Fruit fly (Drosophila melanogaster) whole organism, embryonic: Measurements from ENCODE around the gene TyrRS.
A peak's percentile ranks its signal among the peaks of the same experiment; 100 is the strongest.

Experiments used
- ATbp ChIP-seq: fragments of 200-800 bp; sonication (Bioruptor generic); optimal IDR thresholded peaks from 2 replicates; lab custom pipeline; 2017; ENCODE audit warnings: missing biosample characterization, mild to moderate bottlenecking, missing genetic modification characterization, missing genetic modification reagents
- Abd-B ChIP-seq: fragments of 200-800 bp; sonication (Bioruptor generic); optimal IDR thresholded peaks from 2 replicates; lab custom pipeline; 2018; ENCODE audit warnings: missing biosample characterization, mild to moderate bottlenecking, missing genetic modification characterization, moderate library complexity
- Adf1 ChIP-seq: fragments of 200-800 bp; sonication (Bioruptor generic); IDR thresholded peaks from 2 replicates; pipeline ENCODE4 v1.3.6; 2022; ENCODE audit warnings: missing biosample characterization, missing genetic modification characterization
- Bgb ChIP-seq: fragments of 200-800 bp; sonication (Bioruptor generic); IDR thresholded peaks from 2 replicates; pipeline ENCODE4 v1.3.6; 2022; ENCODE audit warnings: missing biosample characterization, missing genetic modification characterization; ENCODE audit not compliant: partially characterized antibody
- CG10274 ChIP-seq: fragments of 200-800 bp; sonication (Bioruptor generic); optimal IDR thresholded peaks from 3 replicates; lab custom pipeline; 2017; ENCODE audit warnings: missing biosample characterization, mild to moderate bottlenecking, missing genetic modification characterization
- CG10366 ChIP-seq: fragments of 200-800 bp; sonication (Bioruptor generic); IDR thresholded peaks from 2 replicates; pipeline ENCODE4 v1.3.6; 2022; ENCODE audit warnings: missing biosample characterization, missing genetic modification characterization
- CG11456 ChIP-seq: fragments of 200-800 bp; sonication (Bioruptor generic); IDR thresholded peaks from 3 replicates; pipeline ENCODE4 v1.3.6; 2022; ENCODE audit warnings: missing biosample characterization, missing genetic modification characterization
- CG12155 ChIP-seq: fragments of 200-800 bp; sonication (Bioruptor generic); optimal IDR thresholded peaks from 3 replicates; lab custom pipeline; 2016; ENCODE audit warnings: missing biosample characterization, missing genetic modification characterization
- CG13894 ChIP-seq: fragments of 200-800 bp; sonication (Bioruptor generic); optimal IDR thresholded peaks from 3 replicates; lab custom pipeline; 2018; ENCODE audit warnings: missing biosample characterization, mild to moderate bottlenecking, missing genetic modification characterization, moderate library complexity
- CG1603 ChIP-seq: fragments of 200-800 bp; sonication (Bioruptor generic); optimal IDR thresholded peaks from 2 replicates; lab custom pipeline; 2019; ENCODE audit warnings: missing biosample characterization, mild to moderate bottlenecking, missing genetic modification characterization, moderate library complexity
- CG1647 ChIP-seq: fragments of 200-800 bp; sonication (Bioruptor generic); optimal IDR thresholded peaks from 3 replicates; lab custom pipeline; 2016; ENCODE audit warnings: missing biosample characterization, missing genetic modification characterization
- CG17186 ChIP-seq: fragments of 200-800 bp; sonication (Bioruptor generic); optimal IDR thresholded peaks from 3 replicates; lab custom pipeline; 2017; ENCODE audit warnings: missing biosample characterization, missing genetic modification reagents, missing genetic modification characterization
- CG17359 ChIP-seq: fragments of 200-800 bp; sonication (Bioruptor generic); optimal IDR thresholded peaks from 3 replicates; lab custom pipeline; 2018; ENCODE audit warnings: missing biosample characterization, mild to moderate bottlenecking, missing genetic modification characterization, moderate library complexity
- CG17802 ChIP-seq: fragments of 200-800 bp; sonication (Bioruptor generic); optimal IDR thresholded peaks from 2 replicates; lab custom pipeline; 2018; ENCODE audit warnings: missing biosample characterization, mild to moderate bottlenecking, missing genetic modification characterization, moderate library complexity
- CG18599 ChIP-seq: fragments of 200-800 bp; sonication (Bioruptor generic); optimal IDR thresholded peaks from 3 replicates; lab custom pipeline; 2017; ENCODE audit warnings: missing biosample characterization, missing genetic modification characterization, mild to moderate bottlenecking, moderate library complexity, missing genetic modification reagents
- CG18619 ChIP-seq: fragments of 200-800 bp; sonication (Bioruptor generic); optimal IDR thresholded peaks from 3 replicates; lab custom pipeline; 2017; ENCODE audit warnings: missing biosample characterization, mild to moderate bottlenecking, missing genetic modification characterization
- CG2889 ChIP-seq: fragments of 200-800 bp; sonication (Bioruptor generic); IDR thresholded peaks from 3 replicates; pipeline ENCODE4 v1.3.6; 2022; ENCODE audit warnings: missing biosample characterization, missing genetic modification characterization
- CG3163 ChIP-seq: fragments of 200-800 bp; sonication (Bioruptor generic); optimal IDR thresholded peaks from 3 replicates; lab custom pipeline; 2016; ENCODE audit warnings: missing biosample characterization, missing genetic modification characterization
- CG4328 ChIP-seq: fragments of 200-800 bp; sonication (Bioruptor generic); optimal IDR thresholded peaks from 3 replicates; lab custom pipeline; 2017; ENCODE audit warnings: missing biosample characterization, missing genetic modification reagents, missing genetic modification characterization
- CG6254 ChIP-seq: fragments of 200-800 bp; sonication (Bioruptor generic); optimal IDR thresholded peaks from 3 replicates; lab custom pipeline; 2017; ENCODE audit warnings: mild to moderate bottlenecking, missing biosample characterization, missing genetic modification reagents, missing genetic modification characterization
- CG6272 ChIP-seq: fragments of 200-800 bp; sonication (Bioruptor generic); IDR thresholded peaks from 2 replicates; pipeline ENCODE4 v1.3.6; 2022; ENCODE audit warnings: missing biosample characterization, missing genetic modification characterization
- CG6813 ChIP-seq: fragments of 200-800 bp; sonication (Bioruptor generic); optimal IDR thresholded peaks from 2 replicates; lab custom pipeline; 2017; ENCODE audit warnings: missing biosample characterization, missing genetic modification characterization, mild to moderate bottlenecking, moderate library complexity, missing genetic modification reagents
- CG8944 ChIP-seq: fragments of 200-800 bp; sonication (Bioruptor generic); optimal IDR thresholded peaks from 3 replicates; lab custom pipeline; 2016; ENCODE audit warnings: missing biosample characterization, missing genetic modification characterization
- Deaf1 ChIP-seq: fragments of 200-800 bp; optimal IDR thresholded peaks from 3 replicates; lab custom pipeline; 2019; ENCODE audit warnings: missing biosample characterization, mild to moderate bottlenecking, missing genetic modification characterization, moderate library complexity
- Gsc ChIP-seq: fragments of 200-800 bp; sonication (Bioruptor generic); IDR thresholded peaks from 2 replicates; pipeline ENCODE4 v1.3.6; 2022; ENCODE audit warnings: missing biosample characterization, missing genetic modification characterization
- HLH4C ChIP-seq: fragments of 200-800 bp; sonication (Bioruptor generic); IDR thresholded peaks from 3 replicates; pipeline ENCODE4 v1.3.6; 2022; ENCODE audit warnings: missing biosample characterization, missing genetic modification characterization; ENCODE audit not compliant: partially characterized antibody
- HmgD ChIP-seq: fragments of 200-800 bp; sonication (Bioruptor generic); optimal IDR thresholded peaks from 3 replicates; lab custom pipeline; 2016; ENCODE audit warnings: missing biosample characterization, missing genetic modification characterization
- Hr78 ChIP-seq, 2 experiments: fragments of 200-800 bp in 1 of 2; fragments of >200 bp in 1 of 2; sonication (Bioruptor generic) in 1 of 2; optimal IDR thresholded peaks; 2 replicates each; lab custom pipeline; 2017 to 2019; ENCODE audit warnings: missing biosample characterization in 2 of 2, missing genetic modification characterization in 2 of 2, mild to moderate bottlenecking in 1 of 2, moderate library complexity in 1 of 2
- Hsf ChIP-seq: fragments of 200-800 bp; sonication (Bioruptor generic); optimal IDR thresholded peaks from 3 replicates; lab custom pipeline; 2016; ENCODE audit warnings: missing biosample characterization, missing genetic modification characterization
- Med ChIP-seq: fragments of 200-800 bp; sonication (Bioruptor generic); peaks from one replicate; lab custom pipeline; 2016; ENCODE audit warnings: missing biosample characterization, missing genetic modification characterization, mild to moderate bottlenecking, inconsistent platforms, moderate library complexity
- Poxn ChIP-seq: fragments of 200-800 bp; sonication (Bioruptor generic); IDR thresholded peaks from 2 replicates; pipeline ENCODE4 v1.3.6; 2022; ENCODE audit warnings: missing biosample characterization, missing genetic modification characterization
- Taf1 ChIP-seq: fragments of 200-800 bp; sonication (Bioruptor generic); IDR thresholded peaks from 2 replicates; pipeline ENCODE4 v1.3.6; 2022; ENCODE audit warnings: missing biosample characterization, missing genetic modification characterization
- aop ChIP-seq: fragments of 200-800 bp; sonication (Bioruptor generic); IDR thresholded peaks from 2 replicates; pipeline ENCODE4 v1.3.6; 2022; ENCODE audit warnings: missing biosample characterization, missing genetic modification characterization
- bigmax ChIP-seq: fragments of 200-800 bp; sonication (Bioruptor generic); optimal IDR thresholded peaks from 2 replicates; lab custom pipeline; 2018; ENCODE audit warnings: missing biosample characterization, mild to moderate bottlenecking, missing genetic modification characterization
- gcm2 ChIP-seq: fragments of 200-800 bp; sonication (Bioruptor generic); optimal IDR thresholded peaks from 2 replicates; lab custom pipeline; 2016; ENCODE audit warnings: missing biosample characterization, missing genetic modification characterization
- gro ChIP-seq: fragments of 200-800 bp; sonication (Bioruptor generic); optimal IDR thresholded peaks from 2 replicates; lab custom pipeline; 2016; ENCODE audit warnings: missing biosample characterization, missing genetic modification characterization
- gsb-n ChIP-seq: fragments of 200-800 bp; sonication (Bioruptor generic); optimal IDR thresholded peaks from 3 replicates; lab custom pipeline; 2018; ENCODE audit warnings: missing biosample characterization, mild to moderate bottlenecking, missing genetic modification characterization
- jigr1 ChIP-seq: fragments of 200-800 bp; sonication (Bioruptor generic); IDR thresholded peaks from 3 replicates; pipeline ENCODE4 v1.3.6; 2022; ENCODE audit warnings: missing biosample characterization, missing genetic modification characterization
- kni ChIP-seq: fragments of 200-800 bp; sonication (Bioruptor generic); optimal IDR thresholded peaks from 3 replicates; lab custom pipeline; 2017; ENCODE audit warnings: mild to moderate bottlenecking, missing biosample characterization, missing genetic modification reagents, missing genetic modification characterization
- lbe ChIP-seq: fragments of 200-800 bp; sonication (Bioruptor generic); optimal IDR thresholded peaks from 2 replicates; lab custom pipeline; 2016; ENCODE audit warnings: missing biosample characterization, mild to moderate bottlenecking, missing genetic modification characterization
- nerfin-1 ChIP-seq: fragments of 200-800 bp; sonication (Bioruptor generic); optimal IDR thresholded peaks from 3 replicates; lab custom pipeline; 2019; ENCODE audit warnings: missing biosample characterization, mild to moderate bottlenecking, missing genetic modification characterization, moderate library complexity
- sens-2 ChIP-seq: fragments of 200-800 bp; sonication (Bioruptor generic); IDR thresholded peaks from 2 replicates; pipeline ENCODE4 v1.3.6; 2022; ENCODE audit warnings: missing biosample characterization, missing genetic modification characterization
- shn ChIP-seq: fragments of 200-800 bp; sonication (Bioruptor generic); optimal IDR thresholded peaks from 3 replicates; lab custom pipeline; 2016; ENCODE audit warnings: missing biosample characterization, missing genetic modification characterization
- slbo ChIP-seq: fragments of 200-800 bp; sonication (Bioruptor generic); IDR thresholded peaks from 2 replicates; pipeline ENCODE4 v1.3.6; 2022; ENCODE audit warnings: missing biosample characterization, missing genetic modification characterization
- so ChIP-seq: fragments of 200-800 bp; sonication (Bioruptor generic); IDR thresholded peaks from 3 replicates; pipeline ENCODE4 v1.3.6; 2022; ENCODE audit warnings: missing biosample characterization, missing genetic modification characterization
- tll ChIP-seq, 2 experiments: fragments of 200-800 bp in 1 of 2; fragments of >200 bp in 1 of 2; sonication (Bioruptor generic) in 1 of 2; optimal IDR thresholded peaks; 2 replicates each; lab custom pipeline; 2017 to 2019; ENCODE audit warnings: missing biosample characterization in 2 of 2, missing genetic modification characterization in 2 of 2, mild to moderate bottlenecking in 1 of 2, moderate library complexity in 1 of 2
- tx ChIP-seq: fragments of 200-800 bp; sonication (Bioruptor generic); optimal IDR thresholded peaks from 2 replicates; lab custom pipeline; 2016; ENCODE audit warnings: missing biosample characterization, missing genetic modification characterization
- vfl ChIP-seq: fragments of 200-800 bp; sonication (Bioruptor generic); optimal IDR thresholded peaks from 2 replicates; lab custom pipeline; 2016; ENCODE audit warnings: missing biosample characterization, missing genetic modification characterization
- zen ChIP-seq: fragments of 200-800 bp; sonication (Bioruptor generic); optimal IDR thresholded peaks from 3 replicates; lab custom pipeline; 2018; ENCODE audit warnings: missing biosample characterization, mild to moderate bottlenecking, missing genetic modification characterization, moderate library complexity

TyrRS gene

DNA sequence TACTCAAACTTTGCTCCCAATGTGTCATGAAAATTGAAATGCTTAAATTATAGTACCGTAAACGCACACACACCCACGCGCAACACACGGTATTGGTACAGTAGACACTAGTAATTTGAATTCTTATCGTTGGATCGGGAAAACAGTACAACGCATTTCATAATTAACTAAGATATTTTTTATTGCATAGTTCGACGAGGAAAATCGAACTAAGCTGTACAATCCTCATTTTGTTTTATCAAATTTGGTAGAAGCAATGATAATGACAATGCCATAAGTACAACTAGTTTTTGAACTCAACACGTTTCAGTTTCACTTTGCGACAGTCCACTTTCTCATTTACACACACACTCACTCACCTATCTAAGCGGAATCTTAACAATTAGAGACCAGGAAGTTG, 38.3 kb downstream of the TyrRS start (continued):
- TF ChIP-seq ATbp (GFP tag; lab: Kevin White, UChicago), result no peak
- TF ChIP-seq CG1647 (GFP tag; lab: Kevin White, UChicago), result peak; percentile 18
- peak; percentile 70 for TF ChIP-seq Hsf (GFP tag; lab: Kevin White, UChicago)
- TF ChIP-seq CG6272 (GFP tag; lab: Robert Waterston, UW), result no peak
- TF ChIP-seq CG18619 (GFP tag; lab: Kevin White, UChicago), result peak; percentile 63
- TF ChIP-seq Gsc, result no peak
- TF ChIP-seq Bgb (GFP tag; lab: Robert Waterston, UW), result no peak
- peak; percentile 75 for TF ChIP-seq slbo
- TF ChIP-seq CG10274, result peak; percentile 45
- TF ChIP-seq Abd-B (GFP tag; lab: Kevin White, UChicago), result peak; percentile 21
- no peak for TF ChIP-seq sens-2
- no peak for TF ChIP-seq CG6254 (GFP tag; lab: Kevin White, UChicago)
- TF ChIP-seq Adf1 (GFP tag; lab: Robert Waterston, UW), result no peak; the same call in 1 of the 2 replicates
- TF ChIP-seq CG1603 (tag; lab: Kevin White, UChicago), result peak; percentile 78
- TF ChIP-seq CG6813 (GFP tag; lab: Kevin White, UChicago), result peak; percentile 31
- TF ChIP-seq CG10366 (GFP tag; lab: Robert Waterston, UW), result no peak
- no peak for TF ChIP-seq jigr1 (GFP tag; lab: Robert Waterston, UW)
- no peak for TF ChIP-seq bigmax (GFP tag; lab: Kevin White, UChicago)
- no peak for TF ChIP-seq lbe (GFP tag; lab: Kevin White, UChicago)
- TF ChIP-seq Taf1 (GFP tag; lab: Robert Waterston, UW), result peak; percentile 53
- TF ChIP-seq tx, result peak; percentile 50
- peak in 1 of 2 experiments; percentile 41 for TF ChIP-seq Hr78 (GFP tag; optimal IDR thresholded peaks at IDR 0.05; lab: Kevin White, UChicago)
- TF ChIP-seq gcm2, result no peak
- TF ChIP-seq CG11456, result no peak
- TF ChIP-seq gro, result peak; percentile 83
- TF ChIP-seq CG17359 (tag; lab: Kevin White, UChicago), result peak; percentile 77
- peak; percentile 6 for TF ChIP-seq CG17186 (GFP tag; lab: Kevin White, UChicago)
- peak; percentile 66 for TF ChIP-seq CG8944 (GFP tag; lab: Kevin White, UChicago)
- TF ChIP-seq HLH4C (GFP tag; lab: Robert Waterston, UW), result no peak
- TF ChIP-seq gsb-n, result peak; percentile 57
- TF ChIP-seq so, result 0 out of 3 replicates have a peak, but pooled peaks have one; percentile 33
- no peak for TF ChIP-seq HmgD (GFP tag; lab: Kevin White, UChicago)
- TF ChIP-seq CG3163 (GFP tag; lab: Kevin White, UChicago), result no peak
- TF ChIP-seq CG17802 (tag; lab: Kevin White, UChicago), result peak; percentile 11
- TF ChIP-seq, all 482 proteins: peak for 278

DNA sequence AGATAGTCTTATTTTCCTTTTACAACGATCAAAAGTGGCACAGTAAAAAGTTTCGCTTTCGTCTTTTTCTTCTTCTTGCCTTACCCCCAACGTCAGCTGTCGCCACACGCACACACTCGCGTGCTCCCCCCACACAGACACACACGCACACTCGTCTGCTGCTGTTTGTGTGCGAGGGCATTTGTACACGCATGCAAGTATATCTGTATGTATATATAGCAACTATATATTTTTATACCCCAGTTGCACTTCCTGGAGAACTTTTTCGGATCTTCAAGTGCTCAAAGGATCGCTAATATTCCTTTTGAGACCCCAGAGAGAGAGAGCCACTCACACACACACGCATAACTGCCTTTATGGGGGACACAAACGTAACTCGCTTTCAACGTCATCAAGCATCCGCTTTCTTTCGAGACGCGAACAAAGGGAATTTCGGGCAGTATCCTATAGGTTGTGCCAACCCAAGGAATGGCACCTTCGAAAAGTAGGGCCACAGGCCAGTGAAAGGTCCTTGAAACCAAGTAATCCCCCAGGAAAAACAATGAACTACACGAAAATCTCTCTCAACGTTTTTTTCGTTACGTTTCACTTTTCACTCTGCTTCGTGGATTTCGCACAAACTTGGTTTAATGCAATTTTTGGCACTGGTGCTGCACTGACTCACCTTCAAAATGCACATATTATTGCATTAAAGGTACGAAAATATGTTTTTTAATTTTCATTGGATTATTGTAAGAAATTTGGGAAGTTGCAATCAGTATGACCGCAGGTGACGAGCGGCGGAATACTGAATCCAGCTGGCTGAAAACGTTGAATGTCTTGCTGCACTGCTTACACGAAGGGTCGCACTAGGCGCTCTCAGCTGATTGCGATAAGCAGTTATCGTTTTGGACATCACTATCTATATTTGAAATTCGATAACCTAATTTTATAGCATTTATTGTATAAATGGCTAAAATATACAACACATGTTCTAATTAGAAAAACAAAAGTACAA, 41.0 kb downstream of the TyrRS start, which contains the start of gene roq:
Gene roq, minus strand, starts transcription at position 799 of the 997 bp plus-strand sequence.
- TF ChIP-seq zen (tag; lab: Kevin White, UChicago) (peak; percentile 43), aop (GFP tag; lab: Robert Waterston, UW) (no peak), shn (GFP tag; lab: Kevin White, UChicago) (no peak), Deaf1 (tag; lab: Kevin White, UChicago) (no peak), vfl (GFP tag; lab: Kevin White, UChicago) (no peak), kni (no peak), CG4328 (GFP tag; lab: Kevin White, UChicago) (no peak), CG12155 (GFP tag; lab: Kevin White, UChicago) (no peak), CG18599 (GFP tag; lab: Kevin White, UChicago) (no peak), nerfin-1 (tag; lab: Kevin White, UChicago) (no peak), CG13894 (no peak), Poxn (GFP tag; lab: Robert Waterston, UW) (no peak), Med (GFP tag; lab: Kevin White, UChicago) (peak; percentile 71), CG2889 (no peak), tll (GFP tag; optimal IDR thresholded peaks at IDR 0.05; lab: Kevin White, UChicago) (no peak)
